Fruit fly (Drosophila melanogaster): ENCODE data around the gene Drsl3.

- TF ChIP-seq pan (optimal IDR thresholded peaks at IDR 0.05) (no peak), CG8478 (optimal IDR thresholded peaks at IDR 0.05) (no peak), usp (GFP tag; optimal IDR thresholded peaks at IDR 0.05) (no peak), EcR (GFP tag; optimal IDR thresholded peaks at IDR 0.05) (no peak)
Measured at dm6 chr3L:3351814-3352359, 37.1 kb downstream of the Drsl3 start.
